Worm (Caenorhabditis elegans) whole organism, L2 larva: Measurements from ENCODE around the gene Y44A6C.2.

Experiments used
- C34F6.9 ChIP-seq: fragments of 150-350 bp; optimal IDR thresholded peaks from 2 replicates; lab custom pipeline; 2014; ENCODE audit warnings: missing biosample characterization, missing genetic modification characterization
- ama-1 ChIP-seq: fragments of 150-350 bp; optimal IDR thresholded peaks from 2 replicates; lab custom pipeline; 2018; ENCODE audit warnings: inconsistent platforms
- lin-13 ChIP-seq: fragments of 150-350 bp; optimal IDR thresholded peaks from 2 replicates; lab custom pipeline; 2014; ENCODE audit warnings: missing biosample characterization, missing genetic modification reagents, missing genetic modification characterization
- lsy-2 ChIP-seq, 2 experiments: fragments of 150-350 bp in 1 of 2; sonication (generic microtip) in 1 of 2; optimal IDR thresholded peaks; 2 replicates each; lab custom pipeline; 2014 to 2017; ENCODE audit warnings: missing biosample characterization in 2 of 2, missing genetic modification characterization in 2 of 2
- mdl-1 ChIP-seq, 2 experiments: fragments of 150-350 bp in 1 of 2; sonication (generic microtip) in 1 of 2; optimal IDR thresholded peaks; 2 replicates each; lab custom pipeline; 2017; ENCODE audit warnings: missing biosample characterization in 2 of 2, missing genetic modification characterization in 2 of 2
- nhr-10 ChIP-seq: sonication (generic microtip); optimal IDR thresholded peaks from 2 replicates; lab custom pipeline; 2017; ENCODE audit warnings: missing biosample characterization, missing genetic modification characterization
- skn-1 ChIP-seq: sonication (generic microtip); optimal IDR thresholded peaks from 2 replicates; lab custom pipeline; 2017; ENCODE audit warnings: missing biosample characterization, missing genetic modification characterization

DNA sequence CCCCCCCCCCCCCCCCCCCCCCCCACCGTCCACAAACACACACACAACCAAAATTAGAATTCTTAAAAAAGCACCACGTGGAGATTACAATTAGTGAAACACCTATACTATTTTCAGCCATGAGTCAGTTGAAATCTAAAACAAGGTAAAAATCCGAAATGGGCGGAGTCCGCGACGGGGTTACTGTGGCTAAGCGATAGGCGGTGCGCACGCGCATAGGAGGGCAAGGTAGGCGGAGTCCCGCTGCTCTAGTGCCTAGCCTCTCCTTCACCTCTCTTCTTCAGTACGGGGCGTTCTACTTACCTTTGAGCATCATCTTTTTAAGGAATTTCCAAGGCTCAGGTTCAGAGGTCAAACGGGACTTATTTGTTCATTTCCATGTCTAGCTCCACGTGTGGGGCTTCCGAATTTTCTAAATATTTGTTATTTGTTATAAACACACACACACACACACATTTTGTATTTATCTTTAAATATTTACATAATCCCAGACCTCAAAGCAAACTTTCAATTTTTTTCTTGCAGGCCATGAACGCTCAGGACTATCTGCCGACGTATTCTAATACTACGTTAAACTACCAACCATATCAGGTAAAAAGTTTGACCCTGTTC lies 34.5 kb downstream of the Y44A6C.2 start:
- TF ChIP-seq nhr-10 (tag; lab: Kevin White, UChicago) (no peak), mdl-1 (tag; optimal IDR thresholded peaks at IDR 0.05; lab: Kevin White, UChicago) (no peak), lin-13 (GFP tag; lab: Kevin White, UChicago) (no peak), C34F6.9 (tag; lab: Kevin White, UChicago) (no peak), skn-1 (tag; lab: Kevin White, UChicago) (no peak), lsy-2 (tag; optimal IDR thresholded peaks at IDR 0.05; lab: Kevin White, UChicago) (no peak), ama-1 (lab: Kevin White, UChicago) (no peak)
